Fruit fly (Drosophila melanogaster) whole organism, embryonic: ENCODE measurements around the gene LPCAT.

Experiments used
- Blimp-1 ChIP-seq: fragments of 200-800 bp; sonication (Bioruptor generic); optimal IDR thresholded peaks from 3 replicates; lab custom pipeline; 2018; ENCODE audit warnings: missing biosample characterization, missing genetic modification characterization, mild to moderate bottlenecking, moderate library complexity, missing genetic modification reagents
- CG12659 ChIP-seq: fragments of 200-800 bp; sonication (Bioruptor generic); optimal IDR thresholded peaks from 3 replicates; lab custom pipeline; 2017; ENCODE audit warnings: mild to moderate bottlenecking, missing biosample characterization, missing genetic modification reagents, missing genetic modification characterization
- CG12744 ChIP-seq: fragments of 200-800 bp; sonication (Bioruptor generic); optimal IDR thresholded peaks from 2 replicates; lab custom pipeline; 2016; ENCODE audit warnings: missing biosample characterization, missing genetic modification characterization
- CG13123 ChIP-seq: fragments of 200-800 bp; sonication (Bioruptor generic); optimal IDR thresholded peaks from 2 replicates; lab custom pipeline; 2016; ENCODE audit warnings: missing biosample characterization, missing genetic modification characterization
- CG13775 ChIP-seq: fragments of 200-800 bp; sonication (Bioruptor generic); optimal IDR thresholded peaks from 3 replicates; lab custom pipeline; 2017; ENCODE audit warnings: missing biosample characterization, mild to moderate bottlenecking, missing genetic modification characterization
- CG15073 ChIP-seq: fragments of 200-800 bp; sonication (Bioruptor generic); optimal IDR thresholded peaks from 2 replicates; lab custom pipeline; 2016; ENCODE audit warnings: missing biosample characterization, missing genetic modification characterization
- CG1529 ChIP-seq: fragments of 200-800 bp; sonication (Bioruptor generic); optimal IDR thresholded peaks from 3 replicates; lab custom pipeline; 2018; ENCODE audit warnings: missing biosample characterization, missing genetic modification characterization
- CG15696 ChIP-seq: fragments of 200-800 bp; sonication (Bioruptor generic); optimal IDR thresholded peaks from 2 replicates; lab custom pipeline; 2019; ENCODE audit warnings: missing biosample characterization, mild to moderate bottlenecking, missing genetic modification characterization, moderate library complexity
- CG16863 ChIP-seq: fragments of 200-800 bp; sonication (Bioruptor generic); optimal IDR thresholded peaks from 3 replicates; lab custom pipeline; 2016; ENCODE audit warnings: missing biosample characterization, missing genetic modification characterization
- CG17912 ChIP-seq: fragments of 200-800 bp; sonication (Bioruptor generic); optimal IDR thresholded peaks from 2 replicates; lab custom pipeline; 2018; ENCODE audit warnings: missing biosample characterization, mild to moderate bottlenecking, missing genetic modification characterization
- CG18599 ChIP-seq: fragments of 200-800 bp; sonication (Bioruptor generic); optimal IDR thresholded peaks from 3 replicates; lab custom pipeline; 2017; ENCODE audit warnings: missing biosample characterization, missing genetic modification characterization, mild to moderate bottlenecking, moderate library complexity, missing genetic modification reagents
- CG32767 ChIP-seq: fragments of 200-800 bp; sonication (Bioruptor generic); IDR thresholded peaks from 2 replicates; pipeline ENCODE4 v1.3.6; 2022; ENCODE audit warnings: missing biosample characterization, missing genetic modification characterization
- CG34224 ChIP-seq: fragments of 200-800 bp; sonication (Bioruptor generic); IDR thresholded peaks from 3 replicates; pipeline ENCODE4 v1.3.6; 2022; ENCODE audit warnings: missing biosample characterization, missing genetic modification characterization; ENCODE audit not compliant: partially characterized antibody
- CG34422 ChIP-seq: fragments of 200-800 bp; sonication (Bioruptor generic); IDR thresholded peaks from 3 replicates; pipeline ENCODE4 v1.3.6; 2022; ENCODE audit warnings: missing biosample characterization, missing genetic modification characterization
- CG4707 ChIP-seq: fragments of 200-800 bp; sonication (Bioruptor generic); optimal IDR thresholded peaks from 2 replicates; lab custom pipeline; 2018; ENCODE audit warnings: missing biosample characterization, mild to moderate bottlenecking, missing genetic modification characterization, moderate library complexity
- CG4854 ChIP-seq: fragments of 200-800 bp; sonication (Bioruptor generic); optimal IDR thresholded peaks from 2 replicates; lab custom pipeline; 2016; ENCODE audit warnings: missing biosample characterization, missing genetic modification characterization, inconsistent platforms
- CG6254 ChIP-seq: fragments of 200-800 bp; sonication (Bioruptor generic); optimal IDR thresholded peaks from 3 replicates; lab custom pipeline; 2017; ENCODE audit warnings: mild to moderate bottlenecking, missing biosample characterization, missing genetic modification reagents, missing genetic modification characterization
- CG6689 ChIP-seq: fragments of 200-800 bp; sonication (Bioruptor generic); IDR thresholded peaks from 2 replicates; pipeline ENCODE4 v1.3.6; 2022; ENCODE audit warnings: missing biosample characterization, missing genetic modification characterization
- CG7928 ChIP-seq: fragments of 200-800 bp; sonication (Bioruptor generic); optimal IDR thresholded peaks from 2 replicates; lab custom pipeline; 2017; ENCODE audit warnings: missing biosample characterization, mild to moderate bottlenecking, missing genetic modification characterization
- CG8388 ChIP-seq: fragments of 200-800 bp; sonication (Bioruptor generic); optimal IDR thresholded peaks from 2 replicates; lab custom pipeline; 2019; ENCODE audit warnings: missing biosample characterization, mild to moderate bottlenecking, missing genetic modification characterization, moderate library complexity
- CG8478 ChIP-seq: fragments of >200 bp; optimal IDR thresholded peaks from 2 replicates; lab custom pipeline; 2018
- CG9932 ChIP-seq: fragments of 200-800 bp; sonication (Bioruptor generic); IDR thresholded peaks from 2 replicates; pipeline ENCODE4 v1.3.6; 2022; ENCODE audit warnings: missing biosample characterization, missing genetic modification characterization
- Dbx ChIP-seq: fragments of 200-800 bp; sonication (Bioruptor generic); IDR thresholded peaks from 3 replicates; pipeline ENCODE4 v1.3.6; 2022; ENCODE audit warnings: missing biosample characterization, missing genetic modification characterization
- Dfd ChIP-seq, 2 experiments: fragments of >200 bp; optimal IDR thresholded peaks; 2 replicates each; lab custom pipeline; 2017; ENCODE audit warnings: missing biosample characterization in 2 of 2, missing genetic modification characterization in 2 of 2
- Doc3 ChIP-seq: fragments of 200-800 bp; sonication (Bioruptor generic); IDR thresholded peaks from 3 replicates; pipeline ENCODE4 v1.3.6; 2022; ENCODE audit warnings: missing biosample characterization, missing genetic modification characterization; ENCODE audit not compliant: partially characterized antibody
- Dref ChIP-seq: fragments of 200-800 bp; sonication (Bioruptor generic); IDR thresholded peaks from 2 replicates; pipeline ENCODE4 v1.3.6; 2022; ENCODE audit warnings: missing biosample characterization, missing genetic modification characterization
- H2.0 ChIP-seq: fragments of 200-800 bp; sonication (Bioruptor generic); IDR thresholded peaks from 2 replicates; pipeline ENCODE4 v1.3.6; 2022; ENCODE audit warnings: missing biosample characterization, missing genetic modification characterization
- Hmx ChIP-seq: fragments of 200-800 bp; sonication (Bioruptor generic); optimal IDR thresholded peaks from 2 replicates; lab custom pipeline; 2016; ENCODE audit warnings: missing biosample characterization, missing genetic modification characterization
- Mad ChIP-seq: fragments of 200-800 bp; sonication (Bioruptor generic); optimal IDR thresholded peaks from 2 replicates; lab custom pipeline; 2016; ENCODE audit warnings: missing biosample characterization, missing genetic modification characterization
- Nf-YA ChIP-seq: fragments of 200-800 bp; sonication (Bioruptor generic); IDR thresholded peaks from 2 replicates; pipeline ENCODE4 v1.3.6; 2022; ENCODE audit warnings: missing biosample characterization, missing genetic modification characterization
- PHDP ChIP-seq: fragments of 200-800 bp; sonication (Bioruptor generic); optimal IDR thresholded peaks from 3 replicates; lab custom pipeline; 2018; ENCODE audit warnings: missing biosample characterization, mild to moderate bottlenecking, missing genetic modification characterization, moderate library complexity
- Pdp1 ChIP-seq, 2 experiments: fragments of 200-800 bp; sonication (Bioruptor generic); optimal IDR thresholded peaks; 3 replicates each; lab custom pipeline; 2016; ENCODE audit warnings: missing biosample characterization in 2 of 2, missing genetic modification characterization in 2 of 2, mild to moderate bottlenecking in 1 of 2, moderate library complexity in 1 of 2
- Rfx ChIP-seq: fragments of 200-800 bp; sonication (Bioruptor generic); IDR thresholded peaks from 2 replicates; pipeline ENCODE4 v1.3.6; 2022; ENCODE audit warnings: missing biosample characterization, missing genetic modification characterization
- Scr ChIP-seq: fragments of 200-800 bp; sonication (Bioruptor generic); IDR thresholded peaks from 2 replicates; pipeline ENCODE4 v1.3.6; 2022; ENCODE audit warnings: missing biosample characterization, missing genetic modification characterization; ENCODE audit not compliant: partially characterized antibody
- Ssrp ChIP-seq: fragments of 200-800 bp; sonication (Bioruptor generic); optimal IDR thresholded peaks from 2 replicates; lab custom pipeline; 2018; ENCODE audit warnings: missing biosample characterization, mild to moderate bottlenecking, missing genetic modification characterization, moderate library complexity
- al ChIP-seq: fragments of 200-800 bp; sonication (Bioruptor generic); IDR thresholded peaks from 2 replicates; pipeline ENCODE4 v1.3.6; 2022; ENCODE audit warnings: missing biosample characterization, missing genetic modification characterization
- chinmo ChIP-seq: fragments of 200-800 bp; sonication (Bioruptor generic); IDR thresholded peaks from 4 replicates; pipeline ENCODE4 v1.3.6; 2022; ENCODE audit warnings: missing biosample characterization, missing genetic modification characterization; ENCODE audit not compliant: partially characterized antibody
- crp ChIP-seq, 2 experiments: fragments of 200-800 bp; sonication (Bioruptor generic); optimal IDR thresholded peaks; 2 replicates in 1 of 2; 3 replicates in 1 of 2; lab custom pipeline; 2017; ENCODE audit warnings: missing biosample characterization in 2 of 2, missing genetic modification characterization in 2 of 2, mild to moderate bottlenecking in 1 of 2, moderate library complexity in 1 of 2
- dmrt11E ChIP-seq: fragments of 200-800 bp; sonication (Bioruptor generic); optimal IDR thresholded peaks from 3 replicates; lab custom pipeline; 2018; ENCODE audit warnings: missing biosample characterization, mild to moderate bottlenecking, missing genetic modification characterization, moderate library complexity
- dysf ChIP-seq: fragments of 200-800 bp; sonication (Bioruptor generic); IDR thresholded peaks from 3 replicates; pipeline ENCODE4 v1.3.6; 2022; ENCODE audit warnings: missing biosample characterization, missing genetic modification characterization
- fru ChIP-seq: fragments of >200 bp; optimal IDR thresholded peaks from 2 replicates; lab custom pipeline; 2017
- gfzf ChIP-seq: fragments of 200-800 bp; sonication (Bioruptor generic); optimal IDR thresholded peaks from 2 replicates; lab custom pipeline; 2016; ENCODE audit warnings: missing biosample characterization, mild to moderate bottlenecking, missing genetic modification characterization, moderate library complexity
- ken ChIP-seq: fragments of 200-800 bp; sonication (Bioruptor generic); IDR thresholded peaks from 3 replicates; pipeline ENCODE4 v1.3.6; 2022; ENCODE audit warnings: missing biosample characterization, missing genetic modification characterization
- lab ChIP-seq: fragments of 200-800 bp; sonication (Bioruptor generic); optimal IDR thresholded peaks from 3 replicates; lab custom pipeline; 2017; ENCODE audit warnings: missing biosample characterization, missing genetic modification characterization, mild to moderate bottlenecking, moderate library complexity, missing genetic modification reagents
- pzg ChIP-seq: fragments of 200-800 bp; sonication (Bioruptor generic); optimal IDR thresholded peaks from 3 replicates; lab custom pipeline; 2018; ENCODE audit warnings: missing biosample characterization, mild to moderate bottlenecking, missing genetic modification characterization, moderate library complexity
- repo ChIP-seq: fragments of 200-800 bp; sonication (Bioruptor generic); optimal IDR thresholded peaks from 2 replicates; lab custom pipeline; 2016; ENCODE audit warnings: missing biosample characterization, missing genetic modification characterization
- sim ChIP-seq: fragments of 200-800 bp; sonication (Bioruptor generic); IDR thresholded peaks from 2 replicates; pipeline ENCODE4 v1.3.6; 2022; ENCODE audit warnings: missing biosample characterization, missing genetic modification characterization
- tll ChIP-seq, 2 experiments: fragments of 200-800 bp in 1 of 2; fragments of >200 bp in 1 of 2; sonication (Bioruptor generic) in 1 of 2; optimal IDR thresholded peaks; 2 replicates each; lab custom pipeline; 2017 to 2019; ENCODE audit warnings: missing biosample characterization in 2 of 2, missing genetic modification characterization in 2 of 2, mild to moderate bottlenecking in 1 of 2, moderate library complexity in 1 of 2
- ttk ChIP-seq: fragments of 200-800 bp; sonication (Bioruptor generic); IDR thresholded peaks from 2 replicates; pipeline ENCODE4 v2.1.2; 2022; ENCODE audit warnings: missing biosample characterization, missing genetic modification characterization

The LPCAT gene

DNA sequence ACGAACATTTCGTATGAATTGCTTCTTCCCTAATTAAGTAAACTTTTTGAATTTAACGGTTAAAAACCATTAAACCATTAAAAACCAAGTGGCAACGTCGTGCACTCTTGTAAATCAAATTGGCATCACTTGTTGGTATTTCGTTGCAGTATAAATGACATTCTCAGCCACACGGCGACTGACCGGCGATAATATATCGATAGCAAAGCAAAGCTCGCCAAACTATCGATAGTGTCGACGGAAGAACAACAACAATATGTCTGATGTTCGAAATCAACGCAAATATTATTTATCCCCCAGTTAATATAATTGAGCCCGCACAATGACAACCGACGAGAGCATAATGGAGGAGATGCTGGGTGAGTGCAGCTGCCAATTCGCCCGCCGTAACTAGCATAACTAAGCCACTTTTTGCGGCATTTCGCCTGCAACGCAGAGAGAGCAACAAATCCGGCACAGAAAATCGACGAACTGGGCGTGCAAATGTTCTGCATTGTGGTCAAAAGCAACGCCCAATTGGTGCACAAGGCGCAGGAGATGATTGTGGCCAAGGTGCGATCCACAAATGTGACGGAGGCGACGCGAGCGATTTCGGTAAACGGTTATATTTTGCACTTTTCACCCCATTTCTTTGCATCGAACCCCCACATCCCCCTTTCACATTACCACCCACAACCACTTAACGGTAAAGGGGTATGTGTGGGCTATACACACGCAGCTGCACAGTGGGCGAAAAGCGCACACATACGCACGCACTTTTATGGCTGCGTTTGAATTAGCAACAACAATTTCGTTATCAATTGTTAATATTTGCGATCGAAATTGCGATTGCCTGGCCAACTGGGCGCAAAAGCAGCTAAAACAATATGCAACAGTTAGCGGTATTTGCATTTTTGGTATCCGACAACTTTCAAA lies 21.3 kb upstream of the LPCAT start, which contains the start of gene Gga (continued):
- TF ChIP-seq CG12659 (GFP tag; lab: Kevin White, UChicago): peak; percentile 50
- TF ChIP-seq CG15073: no peak
- peak; percentile 56 for TF ChIP-seq CG4707 (GFP tag; lab: Kevin White, UChicago)
- peak; percentile 85 for TF ChIP-seq Scr
- TF ChIP-seq CG16863 (GFP tag; lab: Kevin White, UChicago): no peak
- TF ChIP-seq CG15696 (tag; lab: Kevin White, UChicago): no peak
- TF ChIP-seq Dref (GFP tag; lab: Robert Waterston, UW): peak; percentile 93
- TF ChIP-seq CG8388 (GFP tag; lab: Kevin White, UChicago): no peak
- TF ChIP-seq CG6689 (GFP tag; lab: Robert Waterston, UW): no peak
- TF ChIP-seq repo (GFP tag; lab: Kevin White, UChicago): no peak
- no peak for TF ChIP-seq Blimp-1 (GFP tag; lab: Kevin White, UChicago)
- no peak for TF ChIP-seq dysf (GFP tag; lab: Robert Waterston, UW)
- peak; percentile 95 for TF ChIP-seq chinmo (GFP tag; lab: Robert Waterston, UW)
- TF ChIP-seq CG4854: no peak
- TF ChIP-seq Hmx: no peak
- TF ChIP-seq Rfx (GFP tag; lab: Robert Waterston, UW): peak; percentile 38
- TF ChIP-seq CG17912 (GFP tag; lab: Kevin White, UChicago): no peak
- TF ChIP-seq CG18599: no peak
- no peak for TF ChIP-seq CG6254 (GFP tag; lab: Kevin White, UChicago)
- TF ChIP-seq PHDP (tag; lab: Kevin White, UChicago): no peak
- no peak for TF ChIP-seq Dbx (GFP tag; lab: Robert Waterston, UW)
- no peak; the same call in 1 of the 2 replicates for TF ChIP-seq CG9932 (GFP tag; lab: Robert Waterston, UW)
- no peak for TF ChIP-seq Mad
- no peak for TF ChIP-seq ttk (GFP tag; lab: Robert Waterston, UW)
- TF ChIP-seq CG34224 (GFP tag; lab: Robert Waterston, UW): peak; percentile 95
- no peak for TF ChIP-seq CG12744
- no peak for TF ChIP-seq Ssrp (tag; lab: Kevin White, UChicago)
- TF ChIP-seq gfzf (GFP tag; lab: Kevin White, UChicago): peak; percentile 48
- no peak for TF ChIP-seq ken (GFP tag; lab: Robert Waterston, UW)
- peak; percentile 93 for TF ChIP-seq pzg (GFP tag; lab: Kevin White, UChicago)
- no peak for TF ChIP-seq Nf-YA (GFP tag; lab: Robert Waterston, UW)
- TF ChIP-seq Doc3 (GFP tag; lab: Robert Waterston, UW): peak; percentile 75
- no peak for TF ChIP-seq Dfd (GFP tag; optimal IDR thresholded peaks at IDR 0.05; lab: Kevin White, UChicago)
- TF ChIP-seq CG13775 (GFP tag; lab: Kevin White, UChicago): no peak
- no peak for TF ChIP-seq crp (GFP tag; optimal IDR thresholded peaks at IDR 0.05; lab: Kevin White, UChicago)
- TF ChIP-seq CG1529 (GFP tag; lab: Kevin White, UChicago): no peak
- TF ChIP-seq lab (GFP tag; lab: Kevin White, UChicago): no peak
- no peak for TF ChIP-seq CG8478 (lab: Kevin White, UChicago)
- 0 out of 2 replicates have a peak, but pooled peaks have one; percentile 13 for TF ChIP-seq H2.0 (GFP tag; lab: Robert Waterston, UW)
- TF ChIP-seq CG32767 (GFP tag; lab: Robert Waterston, UW): no peak
- no peak for TF ChIP-seq sim
- TF ChIP-seq CG7928 (GFP tag; lab: Kevin White, UChicago): no peak
- no peak for TF ChIP-seq CG13123 (GFP tag; lab: Kevin White, UChicago)
- TF ChIP-seq al (GFP tag; lab: Robert Waterston, UW): no peak
- no peak for TF ChIP-seq fru (lab: Kevin White, UChicago)
- no peak for TF ChIP-seq tll (GFP tag; optimal IDR thresholded peaks at IDR 0.05; lab: Kevin White, UChicago)
- peak; percentile 54; the same call in 1 of the 3 replicates for TF ChIP-seq CG34422 (GFP tag; lab: Robert Waterston, UW)
- TF ChIP-seq dmrt11E (tag; lab: Kevin White, UChicago): no peak
- peak in 1 of 2 experiments; percentile 3 for TF ChIP-seq Pdp1 (GFP tag; optimal IDR thresholded peaks at IDR 0.05; lab: Kevin White, UChicago)
